Fruit fly (Drosophila melanogaster): ENCODE measurements around the gene KrT95D.
A peak's percentile ranks its signal among the peaks of the same experiment; 100 is the strongest.

The KrT95D gene

dm6 chr3R:24007775-24008506 is 23.7 kb downstream of the KrT95D start (continued):
- TF ChIP-seq danr (GFP tag; IDR thresholded peaks at IDR 0.05) (no peak), Chrac-16 (GFP tag; optimal IDR thresholded peaks at IDR 0.05) (no peak), Xbp1 (GFP tag; optimal IDR thresholded peaks at IDR 0.05) (peak; percentile 16), CG8388 (GFP tag; optimal IDR thresholded peaks at IDR 0.05) (peak; percentile 28), CG17612 (GFP tag; IDR thresholded peaks at IDR 0.05) (no peak), CG10274 (GFP tag; optimal IDR thresholded peaks at IDR 0.05) (no peak), Side (GFP tag; optimal IDR thresholded peaks at IDR 0.05) (no peak), ac (GFP tag; optimal IDR thresholded peaks at IDR 0.05) (no peak), CG8290 (GFP tag; optimal IDR thresholded peaks at IDR 0.05) (no peak), CG8290 (tag; optimal IDR thresholded peaks at IDR 0.05) (no peak), tna (GFP tag; IDR thresholded peaks at IDR 0.05; ENCODE audit: partially characterized antibody) (no peak), bcd (GFP tag; optimal IDR thresholded peaks at IDR 0.05) (peak; percentile 26), gsb (GFP tag; IDR thresholded peaks at IDR 0.05) (no peak), Gsc (GFP tag; IDR thresholded peaks at IDR 0.05) (no peak), CG3163 (GFP tag; optimal IDR thresholded peaks at IDR 0.05) (no peak), sna (GFP tag; IDR thresholded peaks at IDR 0.05; ENCODE audit: partially characterized antibody) (no peak), sug (tag; optimal IDR thresholded peaks at IDR 0.05) (peak; percentile 49), gcm2 (GFP tag; optimal IDR thresholded peaks at IDR 0.05) (no peak), kay (GFP tag; optimal IDR thresholded peaks at IDR 0.05) (no peak), Bdp1 (GFP tag; optimal IDR thresholded peaks at IDR 0.05) (no peak), mld (GFP tag; IDR thresholded peaks at IDR 0.05; ENCODE audit: partially characterized antibody) (no peak), slbo (GFP tag; IDR thresholded peaks at IDR 0.05) (no peak), slp2 (GFP tag; optimal IDR thresholded peaks at IDR 0.05) (no peak), CG3726 (GFP tag; IDR thresholded peaks at IDR 0.05) (no peak), tgo (GFP tag; IDR thresholded peaks at IDR 0.05) (no peak), HmgZ (tag; optimal IDR thresholded peaks at IDR 0.05) (no peak), pan (optimal IDR thresholded peaks at IDR 0.05) (no peak), pan (GFP tag; optimal IDR thresholded peaks at IDR 0.05 in 1 of 2, IDR thresholded peaks at IDR 0.05 in 1 of 2) (no peak), fu2 (GFP tag; optimal IDR thresholded peaks at IDR 0.05) (no peak), trem (tag; optimal IDR thresholded peaks at IDR 0.05) (no peak), vvl (GFP tag; IDR thresholded peaks at IDR 0.05) (no peak), BtbVII (GFP tag; optimal IDR thresholded peaks at IDR 0.05) (no peak), Eip74EF (GFP tag; optimal IDR thresholded peaks at IDR 0.05) (no peak), CG17802 (tag; optimal IDR thresholded peaks at IDR 0.05) (no peak), bbx (GFP tag; IDR thresholded peaks at IDR 0.05; ENCODE audit: partially characterized antibody) (no peak), NK7.1 (GFP tag; optimal IDR thresholded peaks at IDR 0.05) (no peak), CG14050 (GFP tag; IDR thresholded peaks at IDR 0.05) (no peak), gsb-n (tag; optimal IDR thresholded peaks at IDR 0.05) (no peak), ind (GFP tag; optimal IDR thresholded peaks at IDR 0.05) (peak; percentile 6), CG17829 (tag; optimal IDR thresholded peaks at IDR 0.05) (peak; percentile 3), CG12219 (GFP tag; optimal IDR thresholded peaks at IDR 0.05) (no peak), mirr (GFP tag; optimal IDR thresholded peaks at IDR 0.05) (peak; percentile 39), MESR4 (GFP tag; optimal IDR thresholded peaks at IDR 0.05) (no peak), bsh (GFP tag; optimal IDR thresholded peaks at IDR 0.05) (peak in 1 of 2 experiments; percentile 1), ATbp (GFP tag; optimal IDR thresholded peaks at IDR 0.05) (no peak), tio (GFP tag; optimal IDR thresholded peaks at IDR 0.05) (no peak), CG17385 (GFP tag; optimal IDR thresholded peaks at IDR 0.05) (no peak), sqz (GFP tag; optimal IDR thresholded peaks at IDR 0.05) (no peak), Camta (GFP tag; optimal IDR thresholded peaks at IDR 0.05) (no peak), Meics (GFP tag; optimal IDR thresholded peaks at IDR 0.05) (peak; percentile 40)

Measured in whole organism, embryonic.